Fruit fly (Drosophila melanogaster): ENCODE results near the gene CG12991.

dm6 chrX:17570912-17571609 is 8.6 kb upstream of the CG12991 start:
- TF ChIP-seq CG11247 (GFP tag; IDR thresholded peaks at IDR 0.05), result no peak
- no peak for TF ChIP-seq lmd (GFP tag; IDR thresholded peaks at IDR 0.05)
- no peak for TF ChIP-seq tna (GFP tag; IDR thresholded peaks at IDR 0.05; ENCODE audit: partially characterized antibody)
- no peak for TF ChIP-seq fru (optimal IDR thresholded peaks at IDR 0.05)
- no peak for TF ChIP-seq Usf (GFP tag; optimal IDR thresholded peaks at IDR 0.05)
- TF ChIP-seq Bgb (GFP tag; IDR thresholded peaks at IDR 0.05; ENCODE audit: partially characterized antibody), result no peak

Measured in whole organism, embryonic.